Worm (Caenorhabditis elegans): ENCODE data around the gene his-24.

DNA sequence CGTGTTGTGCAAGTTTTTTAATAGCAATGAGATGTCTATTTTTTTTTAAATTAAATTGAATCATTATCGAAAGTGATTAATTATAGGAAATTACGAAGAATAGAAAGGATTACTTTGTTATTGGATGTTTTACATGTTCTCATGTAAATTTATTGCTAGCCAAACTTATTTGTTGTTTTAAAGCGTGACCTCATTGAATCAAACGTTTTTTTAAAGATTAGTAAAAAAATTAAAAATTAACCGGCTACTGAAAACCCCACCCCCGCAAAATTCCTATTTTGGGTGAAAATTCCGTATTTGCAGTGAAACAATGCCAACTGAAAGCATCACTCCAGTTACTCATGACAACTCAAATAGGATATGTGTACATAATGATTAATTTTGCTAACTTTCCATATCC, 5.1 kb upstream of the his-24 start, which contains the start of gene M163.8:
- TF ChIP-seq med-1 (GFP tag; optimal IDR thresholded peaks at IDR 0.05; ENCODE audit: insufficient read depth): no peak
- TF ChIP-seq flt-1 (GFP tag; IDR thresholded peaks at IDR 0.05): no peak
- no peak for TF ChIP-seq T22C8.4 (GFP tag; IDR thresholded peaks at IDR 0.05)
- TF ChIP-seq tab-1 (GFP tag; IDR thresholded peaks at IDR 0.05): no peak
- no peak for TF ChIP-seq ztf-29 (GFP tag; IDR thresholded peaks at IDR 0.05)
- TF ChIP-seq cog-1 (tag; optimal IDR thresholded peaks at IDR 0.05): no peak
- no peak for TF ChIP-seq klf-2 (GFP tag; conservative IDR thresholded peaks at IDR 0.05)
- no peak for TF ChIP-seq ztf-23 (GFP tag; IDR thresholded peaks at IDR 0.05)
- no peak for TF ChIP-seq ref-1 (GFP tag; conservative IDR thresholded peaks at IDR 0.05)

Measured in whole organism, midembryonic.